Worm (Caenorhabditis elegans): ENCODE data around the gene K08E7.6.

Gene K08E7.6

ce11 chrIV:12615122-12615745 is 34.3 kb upstream of the K08E7.6 start:
- TF ChIP-seq nhr-129 (tag; optimal IDR thresholded peaks at IDR 0.05) (peak; percentile 33), F13H6.1 (tag; optimal IDR thresholded peaks at IDR 0.05) (peak; percentile 27), alr-1 (tag; optimal IDR thresholded peaks at IDR 0.05) (no peak), C34F6.9 (tag; optimal IDR thresholded peaks at IDR 0.05) (peak; percentile 17)

ce11 chrIV:12614624-12615023 is 33.7 kb upstream of the K08E7.6 start, which contains the start of gene efa-6:
Gene efa-6 (minus strand): TSS chrIV:12614724.
- TF ChIP-seq egl-27 (tag; optimal IDR thresholded peaks at IDR 0.05) (no peak), ama-1 (optimal IDR thresholded peaks at IDR 0.05) (no peak), nhr-77 (tag; optimal IDR thresholded peaks at IDR 0.05) (no peak)

- no peak for TF ChIP-seq mab-5 (tag; optimal IDR thresholded peaks at IDR 0.05)
- no peak for TF ChIP-seq sma-3 (GFP tag; optimal IDR thresholded peaks at IDR 0.05)
- no peak for TF ChIP-seq elt-3 (tag; optimal IDR thresholded peaks at IDR 0.05)
- TF ChIP-seq lin-11 (tag; optimal IDR thresholded peaks at IDR 0.05), result no peak
- no peak for TF ChIP-seq alr-1 (tag; optimal IDR thresholded peaks at IDR 0.05)
- TF ChIP-seq nhr-10 (tag; optimal IDR thresholded peaks at IDR 0.05), result no peak
- TF ChIP-seq mdl-1 (tag; optimal IDR thresholded peaks at IDR 0.05), result no peak
- TF ChIP-seq ceh-82 (tag; optimal IDR thresholded peaks at IDR 0.05), result no peak
- no peak for TF ChIP-seq sem-4 (tag; optimal IDR thresholded peaks at IDR 0.05)
- TF ChIP-seq lin-39 (tag; optimal IDR thresholded peaks at IDR 0.05), result no peak
- no peak for TF ChIP-seq Y55F3AM.14 (GFP tag; optimal IDR thresholded peaks at IDR 0.05)
- TF ChIP-seq unc-62 (GFP tag; optimal IDR thresholded peaks at IDR 0.05), result no peak
- TF ChIP-seq peb-1 (tag; optimal IDR thresholded peaks at IDR 0.05), result no peak
- no peak for TF ChIP-seq zag-1 (tag; optimal IDR thresholded peaks at IDR 0.05)
- TF ChIP-seq ztf-1 (GFP tag; conservative IDR thresholded peaks at IDR 0.05), result no peak
- no peak for TF ChIP-seq aly-2 (tag; optimal IDR thresholded peaks at IDR 0.05)
- no peak for TF ChIP-seq dmd-4 (tag; optimal IDR thresholded peaks at IDR 0.05)
- peak; percentile 50 for TF ChIP-seq C34F6.9 (tag; optimal IDR thresholded peaks at IDR 0.05)
- TF ChIP-seq nhr-6 (tag; optimal IDR thresholded peaks at IDR 0.05), result no peak
- peak in 1 of 2 experiments; percentile 67 for TF ChIP-seq lsy-2 (tag; optimal IDR thresholded peaks at IDR 0.05)
- TF ChIP-seq F13H6.1 (tag; optimal IDR thresholded peaks at IDR 0.05), result no peak
- no peak for TF ChIP-seq lin-13 (GFP tag; optimal IDR thresholded peaks at IDR 0.05)
- TF ChIP-seq nhr-237 (tag; optimal IDR thresholded peaks at IDR 0.05), result no peak
- TF ChIP-seq unc-39 (tag; optimal IDR thresholded peaks at IDR 0.05), result no peak
- no peak for TF ChIP-seq skn-1 (tag; optimal IDR thresholded peaks at IDR 0.05)
- TF ChIP-seq nhr-21 (tag; optimal IDR thresholded peaks at IDR 0.05), result no peak
- peak; percentile 46 for TF ChIP-seq unc-55 (GFP tag; optimal IDR thresholded peaks at IDR 0.05)
- no peak for TF ChIP-seq ceh-16 (tag; optimal IDR thresholded peaks at IDR 0.05)
- TF ChIP-seq sma-9 (GFP tag; optimal IDR thresholded peaks at IDR 0.05), result no peak
- TF ChIP-seq sma-9 (tag; optimal IDR thresholded peaks at IDR 0.05), result no peak
- no peak for TF ChIP-seq mbf-1 (tag; optimal IDR thresholded peaks at IDR 0.05)
- TF ChIP-seq fos-1 (tag; optimal IDR thresholded peaks at IDR 0.05), result peak; percentile 29
- no peak for TF ChIP-seq ama-1 (optimal IDR thresholded peaks at IDR 0.05)
- no peak for TF ChIP-seq ztf-4 (tag; optimal IDR thresholded peaks at IDR 0.05)
- TF ChIP-seq snpc-4 (tag; optimal IDR thresholded peaks at IDR 0.05), result no peak
- no peak for TF ChIP-seq nhr-129 (tag; optimal IDR thresholded peaks at IDR 0.05)
- no peak for TF ChIP-seq egl-27 (tag; optimal IDR thresholded peaks at IDR 0.05)
- TF ChIP-seq nhr-11 (tag; optimal IDR thresholded peaks at IDR 0.05), result no peak
- TF ChIP-seq R02D3.7 (tag; optimal IDR thresholded peaks at IDR 0.05), result no peak
- TF ChIP-seq ZK546.5 (tag; optimal IDR thresholded peaks at IDR 0.05), result no peak
- TF ChIP-seq gmeb-1 (tag; optimal IDR thresholded peaks at IDR 0.05), result peak; percentile 63
- TF ChIP-seq elt-1 (tag; optimal IDR thresholded peaks at IDR 0.05), result no peak
- no peak for TF ChIP-seq nhr-23 (tag; optimal IDR thresholded peaks at IDR 0.05)
- no peak for TF ChIP-seq nhr-77 (tag; optimal IDR thresholded peaks at IDR 0.05)
Observed at ce11 chrIV:12605401-12605800, 24.5 kb upstream of the K08E7.6 start, which contains the start of gene Y55D9A.2. Gene Y55D9A.2 (minus strand): TSS chrIV:12605431.

All from whole organism, L2 larva.